Worm (Caenorhabditis elegans): ENCODE measurements around the gene alkb-7.

DNA sequence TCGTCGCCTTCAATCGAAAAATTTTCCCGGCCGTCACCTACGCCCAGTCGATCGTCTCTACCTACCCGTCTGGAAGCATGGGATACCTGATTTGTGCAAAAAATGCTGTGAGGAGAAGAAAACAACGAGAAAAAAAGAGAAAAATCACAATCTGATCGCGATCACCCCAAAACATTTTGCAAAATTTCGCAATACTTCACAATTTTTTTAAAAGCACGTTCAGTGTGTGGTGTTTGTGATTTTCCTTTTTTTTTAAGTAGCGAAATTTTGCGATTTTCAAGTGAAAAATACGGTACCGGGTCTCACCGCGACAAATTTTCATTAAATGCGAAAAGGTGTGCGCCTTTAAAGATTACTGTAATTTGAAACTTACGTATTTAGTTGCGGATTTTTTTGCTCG, 21.8 kb upstream of the alkb-7 start:
- TF ChIP-seq efl-1 (optimal IDR thresholded peaks at IDR 0.05) = no peak
- no peak for TF ChIP-seq efl-1 (GFP tag; optimal IDR thresholded peaks at IDR 0.05 in 1 of 2)
- TF ChIP-seq lin-13 (GFP tag; optimal IDR thresholded peaks at IDR 0.05) = no peak
- TF ChIP-seq nhr-76 (tag; optimal IDR thresholded peaks at IDR 0.05) = no peak
- no peak for TF ChIP-seq mdl-1 (tag; optimal IDR thresholded peaks at IDR 0.05)
- TF ChIP-seq nhr-85 (tag) = no peak
- TF ChIP-seq grh-1 (GFP tag; IDR thresholded peaks at IDR 0.05) = no peak
- TF ChIP-seq zag-1 (tag; optimal IDR thresholded peaks at IDR 0.05) = no peak
- no peak for TF ChIP-seq ama-1 (optimal IDR thresholded peaks at IDR 0.05)
- TF ChIP-seq lin-35 (GFP tag; optimal IDR thresholded peaks at IDR 0.05) = no peak
- TF ChIP-seq lir-3 (tag; optimal IDR thresholded peaks at IDR 0.05; ENCODE audit: poor library complexity) = no peak
- no peak for TF ChIP-seq unc-130 (tag; optimal IDR thresholded peaks at IDR 0.05)
